Fruit fly (Drosophila melanogaster) whole organism, adult: ENCODE measurements around the gene B4.

ENCODE experiments used
- CG11617 ChIP-seq: fragments of 200-800 bp; sonication (Bioruptor generic); optimal IDR thresholded peaks from 2 replicates; lab custom pipeline; 2017; ENCODE audit warnings: mild to moderate bottlenecking, missing biosample characterization, missing genetic modification reagents, missing genetic modification characterization
- CG12768 ChIP-seq: fragments of 200-800 bp; sonication (Bioruptor generic); optimal IDR thresholded peaks from 2 replicates; lab custom pipeline; 2017; ENCODE audit warnings: missing biosample characterization, missing genetic modification characterization, mild to moderate bottlenecking, moderate library complexity, missing genetic modification reagents
- CG14711 ChIP-seq: fragments of 200-800 bp; sonication (Bioruptor generic); optimal IDR thresholded peaks from 2 replicates; lab custom pipeline; 2018; ENCODE audit warnings: missing biosample characterization, mild to moderate bottlenecking, missing genetic modification characterization, moderate library complexity
- CG1620 ChIP-seq: fragments of 200-800 bp; sonication (Bioruptor generic); optimal IDR thresholded peaks from 2 replicates; lab custom pipeline; 2016; ENCODE audit warnings: missing biosample characterization, missing genetic modification characterization
- CG33017 ChIP-seq: fragments of 200-800 bp; sonication (Bioruptor generic); optimal IDR thresholded peaks from 2 replicates; lab custom pipeline; 2018; ENCODE audit warnings: missing biosample characterization, mild to moderate bottlenecking, missing genetic modification characterization, moderate library complexity
- CG5204 ChIP-seq: fragments of 200-800 bp; sonication (Bioruptor generic); optimal IDR thresholded peaks from 2 replicates; lab custom pipeline; 2016; ENCODE audit warnings: missing biosample characterization, missing genetic modification characterization
- CG7045 ChIP-seq: fragments of 200-800 bp; sonication (Bioruptor generic); optimal IDR thresholded peaks from 2 replicates; lab custom pipeline; 2017; ENCODE audit warnings: missing biosample characterization, mild to moderate bottlenecking, missing genetic modification characterization
- CG7101 ChIP-seq: fragments of 200-800 bp; sonication (Bioruptor generic); optimal IDR thresholded peaks from 2 replicates; lab custom pipeline; 2018; ENCODE audit warnings: missing biosample characterization, mild to moderate bottlenecking, missing genetic modification characterization, moderate library complexity
- Clk ChIP-seq: fragments of 200-800 bp; sonication (Bioruptor generic); optimal IDR thresholded peaks from 2 replicates; lab custom pipeline; 2017; ENCODE audit warnings: missing biosample characterization, missing genetic modification characterization
- Crg-1 ChIP-seq: fragments of 200-800 bp; sonication (Bioruptor generic); optimal IDR thresholded peaks from 2 replicates; lab custom pipeline; 2016; ENCODE audit warnings: missing biosample characterization, missing genetic modification characterization
- Hr96 ChIP-seq: fragments of 200-800 bp; sonication (Bioruptor generic); optimal IDR thresholded peaks from 2 replicates; lab custom pipeline; 2016; ENCODE audit warnings: missing biosample characterization, missing genetic modification characterization
- Mnt ChIP-seq: fragments of 200-800 bp; sonication (Bioruptor generic); optimal IDR thresholded peaks from 2 replicates; lab custom pipeline; 2016; ENCODE audit warnings: missing biosample characterization, mild to moderate bottlenecking, missing genetic modification characterization
- bab1 ChIP-seq: fragments of 200-800 bp; sonication (Bioruptor generic); optimal IDR thresholded peaks from 3 replicates; lab custom pipeline; 2019; ENCODE audit warnings: missing biosample characterization, mild to moderate bottlenecking, missing genetic modification characterization, moderate library complexity
- cic ChIP-seq: fragments of 200-800 bp; sonication (Bioruptor generic); optimal IDR thresholded peaks from 2 replicates; lab custom pipeline; 2017; ENCODE audit warnings: missing biosample characterization, mild to moderate bottlenecking, missing genetic modification characterization, moderate library complexity
- cnc ChIP-seq, 2 experiments: fragments of >200 bp; optimal IDR thresholded peaks; 2 replicates each; lab custom pipeline; 2017
- kay ChIP-seq: fragments of 200-800 bp; sonication (Bioruptor generic); peaks from one replicate; lab custom pipeline; 2016; ENCODE audit warnings: missing biosample characterization, missing genetic modification characterization, borderline replicate concordance
- ovo ChIP-seq: fragments of 200-800 bp; sonication (Bioruptor generic); optimal IDR thresholded peaks from 2 replicates; lab custom pipeline; 2016; ENCODE audit warnings: missing biosample characterization, missing genetic modification characterization
- pad ChIP-seq: fragments of 200-800 bp; sonication (Bioruptor generic); optimal IDR thresholded peaks from 3 replicates; lab custom pipeline; 2017; ENCODE audit warnings: missing biosample characterization, missing genetic modification characterization, mild to moderate bottlenecking, moderate library complexity, missing genetic modification reagents
- tj ChIP-seq: fragments of 200-800 bp; sonication (Bioruptor generic); optimal IDR thresholded peaks from 3 replicates; lab custom pipeline; 2017; ENCODE audit warnings: missing biosample characterization, mild to moderate bottlenecking, missing genetic modification characterization, moderate library complexity
- toe ChIP-seq: fragments of 200-800 bp; sonication (Bioruptor generic); optimal IDR thresholded peaks from 2 replicates; lab custom pipeline; 2016; ENCODE audit warnings: missing biosample characterization, missing genetic modification characterization

The B4 gene

dm6 chr2L:13549973-13550458, 888 bp upstream of the B4 start, which contains the start of gene kuz:
Gene kuz, plus strand, starts transcription at chr2L:13550139.
- peak; percentile 47 for TF ChIP-seq ovo (GFP tag; lab: Kevin White, UChicago)
- TF ChIP-seq kay (GFP tag; lab: Kevin White, UChicago) = peak; percentile 98
- no peak for TF ChIP-seq CG33017 (tag; lab: Kevin White, UChicago)
- TF ChIP-seq bab1 (GFP tag; lab: Kevin White, UChicago) = peak; percentile 74
- TF ChIP-seq Mnt (GFP tag; lab: Kevin White, UChicago) = peak; percentile 88
- peak in 1 of 2 experiments; percentile 80 for TF ChIP-seq cnc (optimal IDR thresholded peaks at IDR 0.05; lab: Kevin White, UChicago)
- TF ChIP-seq CG7045 (GFP tag; lab: Kevin White, UChicago) = peak; percentile 14
- TF ChIP-seq CG7101 (tag; lab: Kevin White, UChicago) = peak; percentile 64
- TF ChIP-seq tj (GFP tag; lab: Kevin White, UChicago) = peak; percentile 72
- TF ChIP-seq Hr96 (GFP tag; lab: Kevin White, UChicago) = peak; percentile 37
- TF ChIP-seq pad (GFP tag; lab: Kevin White, UChicago) = peak; percentile 21
- peak; percentile 35 for TF ChIP-seq CG12768
- TF ChIP-seq CG14711 (tag; lab: Kevin White, UChicago) = peak; percentile 41
- TF ChIP-seq CG5204 = no peak
- no peak for TF ChIP-seq CG11617 (GFP tag; lab: Kevin White, UChicago)
- peak; percentile 12 for TF ChIP-seq cic (GFP tag; lab: Kevin White, UChicago)
- TF ChIP-seq toe (GFP tag; lab: Kevin White, UChicago) = no peak

DNA sequence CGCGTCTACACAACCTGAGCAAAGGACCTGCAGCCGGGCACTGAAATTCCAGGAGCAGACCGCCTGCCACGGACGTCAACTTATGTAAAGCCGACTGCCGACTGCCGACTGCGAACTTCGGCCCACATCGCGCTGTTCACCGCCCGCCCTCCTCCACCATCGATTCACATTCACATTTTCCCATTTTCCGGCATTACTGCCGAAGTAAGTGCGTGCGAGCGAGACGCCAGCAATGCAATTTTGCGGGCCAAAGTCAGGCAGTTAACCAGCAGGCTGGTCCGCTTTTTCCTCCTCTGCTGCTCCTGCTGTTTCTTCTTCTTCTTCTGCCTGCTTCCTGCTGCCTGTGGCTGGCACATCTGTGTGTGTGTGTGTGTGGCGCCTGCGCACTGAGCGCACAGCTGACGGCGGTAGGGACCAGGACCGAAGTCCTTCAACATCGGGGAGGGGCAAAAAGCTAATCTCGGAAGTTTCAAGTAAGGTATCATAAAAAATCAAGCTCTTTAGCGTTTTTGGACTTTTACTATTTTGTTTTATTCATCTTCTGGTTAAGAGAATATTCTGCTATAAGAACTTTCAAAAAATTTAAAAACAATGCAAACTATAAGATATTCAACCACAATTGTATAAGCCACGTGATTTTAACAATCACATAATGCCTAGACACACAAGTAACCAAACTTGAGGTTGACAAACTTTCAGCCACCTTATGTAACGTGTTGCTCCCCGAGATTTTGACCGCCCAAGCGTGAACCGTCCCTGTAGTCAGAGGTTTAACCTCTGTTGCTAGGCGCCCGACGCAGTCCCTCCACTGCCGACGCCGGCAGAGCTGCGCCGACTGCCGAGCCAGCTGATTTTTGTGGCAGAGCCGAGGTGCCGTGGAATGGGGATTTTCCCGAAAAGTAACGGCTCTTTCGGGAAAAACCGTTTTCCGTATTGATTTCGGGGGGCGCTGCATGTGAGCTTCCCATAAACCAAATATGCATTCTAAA, 1.1 kb downstream of the B4 start:
- no peak for TF ChIP-seq cic (GFP tag; lab: Kevin White, UChicago)
- TF ChIP-seq Hr96 (GFP tag; lab: Kevin White, UChicago) = peak; percentile 58
- peak; percentile 43 for TF ChIP-seq Clk
- TF ChIP-seq CG7045 (GFP tag; lab: Kevin White, UChicago) = peak; percentile 51
- no peak for TF ChIP-seq tj (GFP tag; lab: Kevin White, UChicago)
- peak; percentile 61 for TF ChIP-seq toe (GFP tag; lab: Kevin White, UChicago)
- TF ChIP-seq CG5204 = peak; percentile 55
- TF ChIP-seq CG1620 (GFP tag; lab: Kevin White, UChicago) = no peak

DNA sequence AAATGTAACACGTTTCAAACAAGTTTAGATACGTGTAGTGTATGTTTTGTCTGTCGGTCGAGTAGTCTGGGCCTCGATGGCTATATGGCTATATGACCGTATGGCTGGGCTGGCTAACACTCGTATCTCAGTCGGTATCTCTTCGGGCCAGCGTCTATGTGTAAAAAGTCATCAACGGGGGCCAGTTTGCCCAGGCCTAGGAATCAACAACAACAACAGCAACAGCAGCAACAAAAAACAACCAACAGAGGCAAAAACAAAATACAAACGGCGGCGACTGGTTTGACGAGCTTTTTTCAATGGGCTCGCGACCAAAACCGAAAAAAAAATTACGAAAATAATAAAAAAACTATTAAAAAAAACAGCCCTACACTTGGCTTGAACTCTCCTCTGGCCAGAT, 3.5 kb downstream of the B4 start:
- TF ChIP-seq CG14711 (tag; lab: Kevin White, UChicago) (no peak), CG33017 (tag; lab: Kevin White, UChicago) (no peak), cic (GFP tag; lab: Kevin White, UChicago) (no peak), CG12768 (no peak), CG7045 (GFP tag; lab: Kevin White, UChicago) (no peak), Hr96 (GFP tag; lab: Kevin White, UChicago) (no peak)

DNA sequence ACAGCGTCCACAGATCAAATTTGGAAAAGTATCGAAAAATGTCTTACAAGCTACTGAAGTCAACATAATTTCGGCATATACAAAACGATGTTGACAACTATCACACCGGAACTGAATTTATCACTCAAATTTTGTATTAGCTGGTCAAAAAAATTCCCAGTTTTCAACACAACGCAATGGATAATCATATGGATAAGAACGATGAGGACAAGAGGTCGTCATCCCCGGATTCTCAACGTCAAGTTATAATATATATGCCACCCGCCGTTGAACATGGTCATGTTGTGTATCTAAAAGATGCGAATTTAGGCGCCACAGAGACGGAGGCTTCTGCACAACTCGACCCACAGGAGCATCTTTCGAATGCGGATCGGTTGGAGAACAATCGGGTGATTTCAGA, 6.7 kb downstream of the B4 start, which contains the start of gene CG9263:
CG9263 (minus strand) TSS at position 101 of the 400 bp plus-strand sequence.
- TF ChIP-seq cnc (optimal IDR thresholded peaks at IDR 0.05; lab: Kevin White, UChicago) (no peak), pad (GFP tag; lab: Kevin White, UChicago) (no peak), CG12768 (no peak), bab1 (GFP tag; lab: Kevin White, UChicago) (no peak), kay (GFP tag; lab: Kevin White, UChicago) (no peak), tj (GFP tag; lab: Kevin White, UChicago) (no peak)

DNA sequence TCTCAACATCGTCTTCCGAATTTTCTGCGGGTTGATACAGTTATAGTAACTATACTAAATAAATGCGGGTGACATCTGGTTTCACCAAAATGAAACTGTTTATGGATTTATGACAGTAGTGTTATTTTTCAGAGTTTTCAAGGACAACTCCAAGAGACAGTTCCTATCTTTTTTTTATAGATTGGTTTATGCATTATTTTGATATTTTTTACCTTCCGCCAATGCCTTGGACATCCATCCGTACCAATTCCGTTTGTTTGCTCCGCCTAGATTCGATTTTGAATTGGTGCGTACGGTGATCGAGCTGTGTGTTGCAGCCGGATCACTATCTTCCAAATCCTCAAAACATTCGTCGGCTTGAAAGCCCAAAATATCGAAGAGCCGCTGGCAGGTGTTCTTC, 7.2 kb downstream of the B4 start, which contains the start of gene CG16853:
CG16853 (plus strand) TSS at position 301 of the 400 bp plus-strand sequence.
- TF ChIP-seq CG14711 (tag; lab: Kevin White, UChicago) (no peak), toe (GFP tag; lab: Kevin White, UChicago) (no peak), tj (GFP tag; lab: Kevin White, UChicago) (no peak), CG7101 (tag; lab: Kevin White, UChicago) (no peak), Mnt (GFP tag; lab: Kevin White, UChicago) (no peak)

DNA sequence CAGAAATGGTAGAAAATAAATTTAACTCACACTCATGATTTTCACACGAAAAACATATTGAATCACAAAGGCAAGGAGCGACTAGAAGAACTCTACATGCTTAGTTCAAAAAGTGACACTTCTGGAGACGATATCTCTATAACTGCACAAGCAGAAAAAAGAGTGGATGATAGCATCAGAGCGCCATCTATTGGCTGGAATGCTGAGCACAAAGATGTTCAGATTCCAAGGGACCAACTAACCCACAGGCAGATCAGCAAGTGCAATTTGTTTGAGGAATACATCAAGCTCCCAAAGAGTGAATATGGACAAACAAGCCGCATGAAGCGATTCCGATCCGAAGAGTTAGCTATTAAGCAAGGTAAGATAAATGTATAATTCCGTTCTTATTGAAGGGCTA, 8.4 kb downstream of the B4 start, which contains the start of gene CG16852:
CG16852 (plus strand) TSS at position 48 of the 400 bp plus-strand sequence.
- TF ChIP-seq CG1620 (GFP tag; lab: Kevin White, UChicago) (no peak), toe (GFP tag; lab: Kevin White, UChicago) (no peak), cnc (optimal IDR thresholded peaks at IDR 0.05; lab: Kevin White, UChicago) (no peak), Mnt (GFP tag; lab: Kevin White, UChicago) (no peak), CG7045 (GFP tag; lab: Kevin White, UChicago) (no peak), CG5204 (no peak), Crg-1 (GFP tag; lab: Kevin White, UChicago) (no peak), bab1 (GFP tag; lab: Kevin White, UChicago) (no peak), CG33017 (tag; lab: Kevin White, UChicago) (no peak), CG12768 (no peak)
